Worm (Caenorhabditis elegans) whole organism, L2 larva: ENCODE data around the gene F32D8.5.

Source experiments
- ama-1 ChIP-seq: fragments of 150-350 bp; optimal IDR thresholded peaks from 2 replicates; lab custom pipeline; 2018; ENCODE audit warnings: inconsistent platforms
- dmd-4 ChIP-seq: sonication (generic microtip); optimal IDR thresholded peaks from 2 replicates; lab custom pipeline; 2017; ENCODE audit warnings: missing biosample characterization, missing genetic modification characterization

DNA sequence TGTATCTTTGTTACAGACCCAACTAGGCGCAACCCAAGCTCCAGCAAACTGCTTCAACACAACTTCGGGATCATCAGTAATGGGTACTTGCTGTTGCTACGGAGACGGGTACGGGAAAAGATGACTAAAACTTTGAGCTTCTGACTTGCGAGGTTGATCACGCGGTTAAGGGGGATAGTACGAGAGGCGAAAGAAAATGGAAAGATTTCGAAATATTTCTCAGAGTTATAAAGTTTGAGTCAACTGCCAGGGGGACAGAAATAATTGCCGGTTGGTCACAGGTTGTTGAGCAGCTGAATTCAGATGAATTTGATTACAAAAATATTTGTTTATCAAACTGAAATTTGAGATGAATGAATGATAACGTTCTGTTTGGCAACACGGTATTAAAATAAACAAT, 31.1 kb downstream of the F32D8.5 start:
- TF ChIP-seq dmd-4 (tag; lab: Kevin White, UChicago): no peak
- TF ChIP-seq ama-1 (lab: Kevin White, UChicago): no peak
